Worm (Caenorhabditis elegans) whole organism, mixed stage, embryonic: ENCODE data around the gene glt-4.

Experiments
- M03D4.4 ChIP-seq: sonication (generic microtip); optimal IDR thresholded peaks from 2 replicates; lab custom pipeline; 2017; ENCODE audit warnings: mild to moderate bottlenecking, missing genetic modification characterization, missing compliant biosample characterization
- bed-3 ChIP-seq: fragments of 200-800 bp; sonication (Bioruptor generic); optimal IDR thresholded peaks from 3 replicates; lab custom pipeline; 2018; ENCODE audit warnings: mild to moderate bottlenecking, missing genetic modification characterization, moderate library complexity, missing compliant biosample characterization
- blmp-1 ChIP-seq: fragments of 150-350 bp; optimal IDR thresholded peaks from 2 replicates; lab custom pipeline; 2014; ENCODE audit warnings: missing biosample characterization, missing genetic modification characterization
- ceh-39 ChIP-seq: fragments of 150-350 bp; optimal IDR thresholded peaks from 2 replicates; lab custom pipeline; 2014; ENCODE audit warnings: missing biosample characterization, missing genetic modification characterization
- ceh-83 ChIP-seq: fragments of 200-800 bp; sonication (Bioruptor generic); optimal IDR thresholded peaks from 2 replicates; lab custom pipeline; 2018; ENCODE audit warnings: mild to moderate bottlenecking, missing genetic modification characterization, missing compliant biosample characterization
- ces-1 ChIP-seq: fragments of 150-350 bp; optimal IDR thresholded peaks from 2 replicates; lab custom pipeline; 2014; ENCODE audit warnings: missing biosample characterization, missing genetic modification reagents, missing genetic modification characterization
- cnd-1 ChIP-seq: fragments of 200-800 bp; sonication (Bioruptor generic); optimal IDR thresholded peaks from 2 replicates; lab custom pipeline; 2018; ENCODE audit warnings: mild to moderate bottlenecking, missing genetic modification characterization, missing compliant biosample characterization
- drap-1 ChIP-seq: fragments of 200-800 bp; sonication (Bioruptor generic); optimal IDR thresholded peaks from 3 replicates; lab custom pipeline; 2018; ENCODE audit warnings: mild to moderate bottlenecking, missing genetic modification characterization, missing compliant biosample characterization
- elt-1 ChIP-seq: sonication (generic microtip); optimal IDR thresholded peaks from 2 replicates; lab custom pipeline; 2017; ENCODE audit warnings: missing genetic modification characterization, mild to moderate bottlenecking, missing compliant biosample characterization, antibody characterized with exemption, moderate library complexity, borderline replicate concordance; ENCODE audit not compliant: insufficient read depth
- elt-3 ChIP-seq: fragments of 150-350 bp; optimal IDR thresholded peaks from 2 replicates; lab custom pipeline; 2014; ENCODE audit warnings: missing biosample characterization, missing genetic modification characterization
- flh-1 ChIP-seq: fragments of 200-800 bp; sonication (Bioruptor generic); optimal IDR thresholded peaks from 2 replicates; lab custom pipeline; 2018; ENCODE audit warnings: mild to moderate bottlenecking, missing genetic modification characterization, moderate library complexity, missing compliant biosample characterization
- ham-2 ChIP-seq: fragments of 200-800 bp; sonication (Bioruptor generic); optimal IDR thresholded peaks from 2 replicates; lab custom pipeline; 2018; ENCODE audit warnings: mild to moderate bottlenecking, missing genetic modification characterization, missing compliant biosample characterization
- hlh-1 ChIP-seq: fragments of 150-350 bp; optimal IDR thresholded peaks from 2 replicates; lab custom pipeline; 2014; ENCODE audit warnings: missing biosample characterization, missing genetic modification reagents, missing genetic modification characterization
- lin-13 ChIP-seq: fragments of 150-350 bp; optimal IDR thresholded peaks from 2 replicates; lab custom pipeline; 2014; ENCODE audit warnings: missing biosample characterization, missing genetic modification characterization
- lin-32 ChIP-seq: fragments of 200-800 bp; sonication (Bioruptor generic); optimal IDR thresholded peaks from 2 replicates; lab custom pipeline; 2018; ENCODE audit warnings: mild to moderate bottlenecking, missing genetic modification characterization, missing compliant biosample characterization
- lsy-2 ChIP-seq: fragments of 150-350 bp; optimal IDR thresholded peaks from 2 replicates; lab custom pipeline; 2014; ENCODE audit warnings: missing biosample characterization, missing genetic modification characterization
- mab-5 ChIP-seq: fragments of 150-350 bp; optimal IDR thresholded peaks from 2 replicates; lab custom pipeline; 2014; ENCODE audit warnings: missing biosample characterization, missing genetic modification characterization
- mep-1 ChIP-seq: fragments of 150-350 bp; optimal IDR thresholded peaks from 2 replicates; lab custom pipeline; 2017; ENCODE audit warnings: missing biosample characterization, missing genetic modification reagents, missing genetic modification characterization, inconsistent platforms
- nhr-12 ChIP-seq: fragments of 150-350 bp; optimal IDR thresholded peaks from 2 replicates; lab custom pipeline; 2014; ENCODE audit warnings: missing biosample characterization, missing genetic modification characterization
- nhr-2 ChIP-seq: fragments of 150-350 bp; optimal IDR thresholded peaks from 2 replicates; lab custom pipeline; 2014; ENCODE audit warnings: missing biosample characterization, missing genetic modification characterization
- nhr-237 ChIP-seq: fragments of 150-350 bp; optimal IDR thresholded peaks from 2 replicates; lab custom pipeline; 2014; ENCODE audit warnings: missing biosample characterization, missing genetic modification characterization
- nhr-28 ChIP-seq: fragments of 150-350 bp; optimal IDR thresholded peaks from 2 replicates; lab custom pipeline; 2014; ENCODE audit warnings: missing biosample characterization, missing genetic modification characterization
- pha-4 ChIP-seq: fragments of 150-350 bp; optimal IDR thresholded peaks from 2 replicates; lab custom pipeline; 2018; ENCODE audit warnings: missing biosample characterization, missing genetic modification reagents, missing genetic modification characterization
- sem-2 ChIP-seq: fragments of 200-800 bp; sonication (Bioruptor generic); optimal IDR thresholded peaks from 2 replicates; lab custom pipeline; 2018; ENCODE audit warnings: mild to moderate bottlenecking, missing genetic modification characterization, missing compliant biosample characterization
- snpc-4 ChIP-seq: fragments of 150-350 bp; optimal IDR thresholded peaks from 2 replicates; lab custom pipeline; 2014; ENCODE audit warnings: missing biosample characterization, missing genetic modification characterization
- sptf-1 ChIP-seq: sonication (generic microtip); optimal IDR thresholded peaks from 2 replicates; lab custom pipeline; 2017; ENCODE audit warnings: mild to moderate bottlenecking, missing genetic modification characterization, moderate library complexity, missing compliant biosample characterization
- tbx-8 ChIP-seq: fragments of 200-800 bp; sonication (Bioruptor generic); optimal IDR thresholded peaks from 2 replicates; lab custom pipeline; 2018; ENCODE audit warnings: mild to moderate bottlenecking, missing genetic modification characterization, moderate library complexity, missing compliant biosample characterization
- unc-120 ChIP-seq: sonication (generic microtip); optimal IDR thresholded peaks from 2 replicates; lab custom pipeline; 2017; ENCODE audit warnings: missing genetic modification characterization, missing compliant biosample characterization; ENCODE audit not compliant: poor library complexity, severe bottlenecking
- unc-39 ChIP-seq: fragments of 150-350 bp; optimal IDR thresholded peaks from 2 replicates; lab custom pipeline; 2014; ENCODE audit warnings: missing biosample characterization, missing genetic modification characterization
- unc-62 ChIP-seq: fragments of 150-350 bp; optimal IDR thresholded peaks from 2 replicates; lab custom pipeline; 2014; ENCODE audit warnings: missing biosample characterization, missing genetic modification reagents, missing genetic modification characterization
- zip-8 ChIP-seq: fragments of 150-350 bp; optimal IDR thresholded peaks from 2 replicates; lab custom pipeline; 2014; ENCODE audit warnings: missing biosample characterization, missing genetic modification characterization
- ztf-11 ChIP-seq: fragments of 150-350 bp; optimal IDR thresholded peaks from 2 replicates; lab custom pipeline; 2014; ENCODE audit warnings: missing biosample characterization, missing genetic modification characterization

Gene glt-4

DNA sequence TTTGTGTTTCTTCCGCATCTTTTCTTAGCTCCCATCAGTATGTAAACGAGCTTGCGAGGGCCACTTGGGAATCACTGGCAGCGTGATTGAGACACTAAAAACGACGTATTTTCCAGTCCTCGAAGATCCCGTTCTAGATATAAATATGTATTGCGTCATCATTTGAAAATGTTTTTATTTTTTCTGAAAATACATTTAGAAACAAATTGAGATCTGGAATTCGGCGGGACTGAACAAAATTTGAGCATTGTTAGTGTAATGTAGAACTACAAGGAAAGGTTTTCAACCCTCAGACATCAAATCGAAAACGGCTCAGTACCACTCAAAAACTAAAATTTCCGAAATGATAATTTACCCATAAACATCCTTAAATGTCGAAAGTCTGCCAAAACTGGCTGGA lies 10.4 kb downstream of the glt-4 start:
- TF ChIP-seq ham-2 (GFP tag; lab: Kevin White, UChicago) (no peak), lin-13 (tag; lab: Kevin White, UChicago) (no peak), ztf-11 (no peak), cnd-1 (tag; lab: Kevin White, UChicago) (no peak), zip-8 (peak; percentile 82), nhr-2 (no peak)

ce11 chrX:6416357-6417087 lies 13.3 kb downstream of the glt-4 start, which contains the start of gene T22E5.6:
TSS of gene T22E5.6 (minus strand) at chrX:6416407.
- TF ChIP-seq unc-62 (GFP tag; lab: Kevin White, UChicago) = no peak
- no peak for TF ChIP-seq ceh-39 (tag; lab: Kevin White, UChicago)
- peak; percentile 7 for TF ChIP-seq ham-2 (GFP tag; lab: Kevin White, UChicago)
- TF ChIP-seq hlh-1 = no peak

DNA sequence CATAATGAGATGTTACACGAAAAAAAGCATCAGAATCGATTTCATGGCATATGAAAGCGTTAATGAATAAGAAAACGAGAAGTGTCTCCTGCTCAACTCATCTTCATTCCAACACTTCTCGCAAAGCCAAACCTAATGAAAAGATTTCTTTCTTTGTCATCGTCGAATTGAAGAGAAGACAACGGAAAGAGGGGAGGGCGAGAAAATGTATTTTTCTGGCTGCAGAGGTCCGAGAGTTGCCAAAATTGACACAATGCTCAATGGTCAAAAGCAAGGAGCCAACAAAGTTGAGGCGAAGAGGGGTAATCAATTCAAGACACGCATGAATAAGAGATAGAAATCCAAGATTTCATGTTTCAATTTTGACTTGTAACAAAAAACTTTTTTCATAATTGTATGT lies 15.9 kb downstream of the glt-4 start:
- TF ChIP-seq elt-3 (tag; lab: Kevin White, UChicago) (no peak), ces-1 (GFP tag; lab: Kevin White, UChicago) (peak; percentile 71)

ce11 chrX:6420681-6421080 lies 17.5 kb downstream of the glt-4 start, which contains the start of gene K10C2.12:
TSS of gene K10C2.12 (minus strand) at chrX:6420781.
- TF ChIP-seq sem-2 (no peak), hlh-1 (no peak), cnd-1 (tag; lab: Kevin White, UChicago) (no peak), ceh-39 (tag; lab: Kevin White, UChicago) (no peak), blmp-1 (tag; lab: Kevin White, UChicago) (no peak), bed-3 (GFP tag; lab: Kevin White, UChicago) (no peak), snpc-4 (tag; lab: Kevin White, UChicago) (no peak), elt-1 (tag; lab: Kevin White, UChicago) (no peak), M03D4.4 (tag; lab: Kevin White, UChicago) (no peak), unc-120 (tag; lab: Kevin White, UChicago) (no peak), elt-3 (tag; lab: Kevin White, UChicago) (no peak), tbx-8 (GFP tag; lab: Kevin White, UChicago) (no peak), ceh-83 (GFP tag; lab: Kevin White, UChicago) (no peak), unc-39 (tag; lab: Kevin White, UChicago) (no peak), unc-62 (GFP tag; lab: Kevin White, UChicago) (no peak)

DNA sequence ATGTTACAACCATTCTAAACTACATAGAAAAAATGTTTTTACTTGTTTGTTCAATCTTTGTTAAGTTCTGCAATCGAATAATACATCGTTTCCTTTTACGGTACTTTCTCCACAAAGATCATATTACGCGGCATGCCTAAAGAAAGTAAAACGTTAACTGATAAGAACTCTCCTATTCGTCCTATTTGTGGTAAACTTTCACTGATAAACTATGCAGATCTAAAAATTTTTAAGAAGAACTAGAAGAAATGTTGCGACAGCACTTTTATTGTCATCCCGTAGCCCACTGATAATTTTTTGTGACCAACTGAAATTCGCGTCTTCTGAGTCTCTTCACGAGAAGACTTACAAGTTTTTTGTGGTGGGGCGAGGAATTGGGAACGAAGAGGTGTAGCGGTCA lies 23.9 kb downstream of the glt-4 start:
- TF ChIP-seq lin-32 (GFP tag; lab: Kevin White, UChicago) (no peak), blmp-1 (tag; lab: Kevin White, UChicago) (no peak), elt-1 (tag; lab: Kevin White, UChicago) (no peak), hlh-1 (no peak)

- TF ChIP-seq pha-4 (no peak), unc-39 (tag; lab: Kevin White, UChicago) (no peak), unc-62 (GFP tag; lab: Kevin White, UChicago) (no peak), ham-2 (GFP tag; lab: Kevin White, UChicago) (no peak), nhr-237 (tag; lab: Kevin White, UChicago) (no peak)
- TF ChIP-seq, all 35 proteins: peak for 0
Observed at ce11 chrX:6429552-6429951, 26.3 kb downstream of the glt-4 start.

DNA sequence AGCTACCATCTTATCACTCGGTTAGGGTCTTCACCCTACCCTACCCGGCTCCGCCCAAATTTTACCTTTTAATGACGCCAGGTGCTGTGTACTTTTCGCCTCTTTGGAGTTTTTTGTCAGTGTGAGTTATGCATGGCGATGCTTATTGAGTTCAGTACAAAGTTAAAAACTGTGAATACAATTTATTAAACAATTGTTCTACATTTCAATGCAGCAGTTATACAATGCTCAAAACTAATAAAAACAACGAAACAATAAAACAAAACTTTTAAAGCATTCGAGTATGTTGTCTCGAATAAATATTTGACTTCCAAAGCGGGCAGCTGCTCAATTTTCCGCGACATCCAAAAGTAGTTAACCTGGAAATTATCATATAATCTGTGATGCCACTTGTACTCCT lies 27.3 kb downstream of the glt-4 start, which contains the start of gene ctsa-2:
Gene ctsa-2, minus strand, starts transcription at position 101 of the 400 bp plus-strand sequence.
- TF ChIP-seq lin-13 (tag; lab: Kevin White, UChicago) = no peak
- TF ChIP-seq nhr-28 (tag; lab: Kevin White, UChicago) = no peak
- no peak for TF ChIP-seq unc-120 (tag; lab: Kevin White, UChicago)
- TF ChIP-seq nhr-12 (tag; lab: Kevin White, UChicago) = no peak
- TF ChIP-seq mep-1 (tag; lab: Kevin White, UChicago) = no peak
- TF ChIP-seq flh-1 (GFP tag; lab: Kevin White, UChicago) = no peak
- TF ChIP-seq tbx-8 (GFP tag; lab: Kevin White, UChicago) = no peak
- no peak for TF ChIP-seq ceh-83 (GFP tag; lab: Kevin White, UChicago)
- no peak for TF ChIP-seq pha-4
- TF ChIP-seq elt-3 (tag; lab: Kevin White, UChicago) = no peak
- no peak for TF ChIP-seq drap-1 (GFP tag; lab: Kevin White, UChicago)
- TF ChIP-seq unc-62 (GFP tag; lab: Kevin White, UChicago) = no peak
- TF ChIP-seq ham-2 (GFP tag; lab: Kevin White, UChicago) = no peak
- TF ChIP-seq zip-8 = no peak
- TF ChIP-seq mab-5 (tag; lab: Kevin White, UChicago) = no peak
- TF ChIP-seq lin-32 (GFP tag; lab: Kevin White, UChicago) = no peak
- TF ChIP-seq nhr-237 (tag; lab: Kevin White, UChicago) = no peak
- no peak for TF ChIP-seq sem-2
- TF ChIP-seq lsy-2 (tag; lab: Kevin White, UChicago) = no peak
- no peak for TF ChIP-seq sptf-1 (tag; lab: Kevin White, UChicago)
